Fruit fly (Drosophila melanogaster) whole organism, embryonic: ENCODE data around the gene Tsp33B.

Experiments used
- BEAF-32 ChIP-seq: fragments of 200-800 bp; sonication (Bioruptor generic); optimal IDR thresholded peaks from 3 replicates; lab custom pipeline; 2017; ENCODE audit warnings: missing biosample characterization, missing genetic modification characterization, mild to moderate bottlenecking, moderate library complexity, missing genetic modification reagents
- CG11085 ChIP-seq: fragments of 200-800 bp; sonication (Bioruptor generic); IDR thresholded peaks from 2 replicates; pipeline ENCODE4 v1.3.6; 2022; ENCODE audit warnings: missing biosample characterization, missing genetic modification characterization
- CG11723 ChIP-seq: fragments of 200-800 bp; sonication (Bioruptor generic); optimal IDR thresholded peaks from 2 replicates; lab custom pipeline; 2017; ENCODE audit warnings: missing biosample characterization, mild to moderate bottlenecking, missing genetic modification characterization
- CG13894 ChIP-seq: fragments of 200-800 bp; sonication (Bioruptor generic); optimal IDR thresholded peaks from 3 replicates; lab custom pipeline; 2018; ENCODE audit warnings: missing biosample characterization, mild to moderate bottlenecking, missing genetic modification characterization, moderate library complexity
- CG16813 ChIP-seq: fragments of 200-800 bp; sonication (Bioruptor generic); IDR thresholded peaks from 3 replicates; pipeline ENCODE4 v1.3.6; 2022; ENCODE audit warnings: missing biosample characterization, missing genetic modification characterization; ENCODE audit not compliant: partially characterized antibody
- CG18764 ChIP-seq: fragments of 200-800 bp; sonication (Bioruptor generic); optimal IDR thresholded peaks from 3 replicates; lab custom pipeline; 2016; ENCODE audit warnings: missing biosample characterization, missing genetic modification characterization
- CG2116 ChIP-seq: fragments of 200-800 bp; sonication (Bioruptor generic); optimal IDR thresholded peaks from 3 replicates; lab custom pipeline; 2018; ENCODE audit warnings: missing biosample characterization, mild to moderate bottlenecking, missing genetic modification characterization
- CG2129 ChIP-seq: fragments of 200-800 bp; sonication (Bioruptor generic); IDR thresholded peaks from 2 replicates; pipeline ENCODE4 v1.3.6; 2022; ENCODE audit warnings: missing biosample characterization, missing genetic modification characterization; ENCODE audit not compliant: partially characterized antibody
- CG2875 ChIP-seq: fragments of 200-800 bp; sonication (Bioruptor generic); optimal IDR thresholded peaks from 2 replicates; lab custom pipeline; 2017; ENCODE audit warnings: missing biosample characterization, mild to moderate bottlenecking, missing genetic modification characterization, missing genetic modification reagents
- CG42726 ChIP-seq: fragments of 200-800 bp; sonication (Bioruptor generic); IDR thresholded peaks from 2 replicates; pipeline ENCODE4 v1.3.6; 2022; ENCODE audit warnings: missing biosample characterization, missing genetic modification characterization; ENCODE audit not compliant: partially characterized antibody
- CG6765 ChIP-seq: fragments of 200-800 bp; sonication (Bioruptor generic); optimal IDR thresholded peaks from 3 replicates; lab custom pipeline; 2017; ENCODE audit warnings: missing biosample characterization, mild to moderate bottlenecking, missing genetic modification characterization
- CG6791 ChIP-seq: fragments of 200-800 bp; sonication (Bioruptor generic); IDR thresholded peaks from 3 replicates; pipeline ENCODE4 v1.3.6; 2022; ENCODE audit warnings: missing biosample characterization, missing genetic modification characterization; ENCODE audit not compliant: partially characterized antibody
- CG7987 ChIP-seq: fragments of 200-800 bp; sonication (Bioruptor generic); optimal IDR thresholded peaks from 2 replicates; lab custom pipeline; 2018; ENCODE audit warnings: missing biosample characterization, mild to moderate bottlenecking, missing genetic modification characterization, moderate library complexity
- Dfd ChIP-seq, 2 experiments: fragments of >200 bp; optimal IDR thresholded peaks; 2 replicates each; lab custom pipeline; 2017; ENCODE audit warnings: missing biosample characterization in 2 of 2, missing genetic modification characterization in 2 of 2
- E2f1 ChIP-seq: fragments of 200-800 bp; sonication (Bioruptor generic); IDR thresholded peaks from 2 replicates; pipeline ENCODE4 v1.3.6; 2022; ENCODE audit warnings: missing biosample characterization, missing genetic modification characterization
- Elba2 ChIP-seq: fragments of 200-800 bp; sonication (Bioruptor generic); optimal IDR thresholded peaks from 3 replicates; lab custom pipeline; 2016; ENCODE audit warnings: missing biosample characterization, missing genetic modification characterization
- Ets97D ChIP-seq: fragments of 200-800 bp; sonication (Bioruptor generic); optimal IDR thresholded peaks from 3 replicates; lab custom pipeline; 2016; ENCODE audit warnings: missing biosample characterization, missing genetic modification characterization
- Hr51 ChIP-seq, 2 experiments: fragments of 200-800 bp; sonication (Bioruptor generic); optimal IDR thresholded peaks; 2 replicates in 1 of 2; 3 replicates in 1 of 2; lab custom pipeline; 2016 to 2018; ENCODE audit warnings: missing biosample characterization in 2 of 2, missing genetic modification characterization in 2 of 2, mild to moderate bottlenecking in 1 of 2, moderate library complexity in 1 of 2
- Jarid2 ChIP-seq: fragments of 200-800 bp; sonication (Bioruptor generic); optimal IDR thresholded peaks from 3 replicates; lab custom pipeline; 2017; ENCODE audit warnings: mild to moderate bottlenecking, missing biosample characterization, missing genetic modification reagents, missing genetic modification characterization
- Med ChIP-seq: fragments of 200-800 bp; sonication (Bioruptor generic); peaks from one replicate; lab custom pipeline; 2016; ENCODE audit warnings: missing biosample characterization, missing genetic modification characterization, mild to moderate bottlenecking, inconsistent platforms, moderate library complexity
- Meics ChIP-seq: fragments of 200-800 bp; sonication (Bioruptor generic); optimal IDR thresholded peaks from 2 replicates; lab custom pipeline; 2017; ENCODE audit warnings: missing biosample characterization, mild to moderate bottlenecking, missing genetic modification characterization
- Ssrp ChIP-seq: fragments of 200-800 bp; sonication (Bioruptor generic); optimal IDR thresholded peaks from 2 replicates; lab custom pipeline; 2018; ENCODE audit warnings: missing biosample characterization, mild to moderate bottlenecking, missing genetic modification characterization, moderate library complexity
- Stat92E ChIP-seq, 3 experiments: fragments of >200 bp in 2 of 3; fragments of 200-800 bp in 1 of 3; sonication (Bioruptor generic) in 1 of 3; optimal IDR thresholded peaks; 2 replicates each; lab custom pipeline; 2017 to 2019; ENCODE audit warnings: missing biosample characterization in 3 of 3, missing genetic modification characterization in 3 of 3, mild to moderate bottlenecking in 1 of 3, moderate library complexity in 1 of 3
- Xbp1 ChIP-seq: fragments of 200-800 bp; sonication (Bioruptor generic); optimal IDR thresholded peaks from 3 replicates; lab custom pipeline; 2016; ENCODE audit warnings: missing biosample characterization, mild to moderate bottlenecking, missing genetic modification characterization
- abd-A ChIP-seq: fragments of 200-800 bp; sonication (Bioruptor generic); optimal IDR thresholded peaks from 3 replicates; lab custom pipeline; 2019; ENCODE audit warnings: missing biosample characterization, mild to moderate bottlenecking, missing genetic modification characterization, moderate library complexity
- amos ChIP-seq: fragments of 200-800 bp; sonication (Bioruptor generic); IDR thresholded peaks from 2 replicates; pipeline ENCODE4 v1.3.6; 2022; ENCODE audit warnings: missing biosample characterization, missing genetic modification characterization; ENCODE audit not compliant: partially characterized antibody
- ap ChIP-seq: fragments of 200-800 bp; sonication (Bioruptor generic); IDR thresholded peaks from 2 replicates; pipeline ENCODE4 v1.3.6; 2022; ENCODE audit warnings: missing biosample characterization, missing genetic modification characterization
- ci ChIP-seq: fragments of 200-800 bp; sonication (Bioruptor generic); IDR thresholded peaks from 3 replicates; pipeline ENCODE4 v1.3.6; 2022; ENCODE audit warnings: missing biosample characterization, missing genetic modification characterization
- dimm ChIP-seq: fragments of 200-800 bp; sonication (Bioruptor generic); IDR thresholded peaks from 2 replicates; pipeline ENCODE4 v1.3.6; 2022; ENCODE audit warnings: missing biosample characterization, missing genetic modification characterization
- emc ChIP-seq: fragments of 200-800 bp; sonication (Bioruptor generic); optimal IDR thresholded peaks from 2 replicates; lab custom pipeline; 2016; ENCODE audit warnings: missing biosample characterization, missing genetic modification characterization
- gro ChIP-seq: fragments of 200-800 bp; sonication (Bioruptor generic); optimal IDR thresholded peaks from 2 replicates; lab custom pipeline; 2016; ENCODE audit warnings: missing biosample characterization, missing genetic modification characterization
- gsb-n ChIP-seq: fragments of 200-800 bp; sonication (Bioruptor generic); optimal IDR thresholded peaks from 3 replicates; lab custom pipeline; 2018; ENCODE audit warnings: missing biosample characterization, mild to moderate bottlenecking, missing genetic modification characterization
- insv ChIP-seq, 2 experiments: fragments of 200-800 bp; sonication (Bioruptor generic); optimal IDR thresholded peaks; 3 replicates each; lab custom pipeline; 2016 to 2018; ENCODE audit warnings: missing biosample characterization in 2 of 2, missing genetic modification characterization in 2 of 2
- kah ChIP-seq: fragments of 200-800 bp; sonication (Bioruptor generic); optimal IDR thresholded peaks from 2 replicates; lab custom pipeline; 2018; ENCODE audit warnings: missing biosample characterization, mild to moderate bottlenecking, missing genetic modification characterization
- kni ChIP-seq: fragments of 200-800 bp; sonication (Bioruptor generic); optimal IDR thresholded peaks from 3 replicates; lab custom pipeline; 2017; ENCODE audit warnings: mild to moderate bottlenecking, missing biosample characterization, missing genetic modification reagents, missing genetic modification characterization
- knrl ChIP-seq: fragments of 200-800 bp; sonication (Bioruptor generic); IDR thresholded peaks from 3 replicates; pipeline ENCODE4 v1.3.6; 2022; ENCODE audit warnings: missing biosample characterization, missing genetic modification characterization; ENCODE audit not compliant: partially characterized antibody
- maf-S ChIP-seq: fragments of 200-800 bp; sonication (Bioruptor generic); optimal IDR thresholded peaks from 2 replicates; lab custom pipeline; 2016; ENCODE audit warnings: missing biosample characterization, missing genetic modification characterization
- pros ChIP-seq: fragments of 200-800 bp; sonication (Bioruptor generic); optimal IDR thresholded peaks from 3 replicates; lab custom pipeline; 2019; ENCODE audit warnings: missing biosample characterization, mild to moderate bottlenecking, missing genetic modification characterization, moderate library complexity
- sc ChIP-seq, 3 experiments: fragments of >200 bp in 2 of 3; fragments of 200-800 bp in 1 of 3; sonication (Bioruptor generic) in 1 of 3; optimal IDR thresholded peaks; 2 replicates in 2 of 3; 3 replicates in 1 of 3; lab custom pipeline; 2017; ENCODE audit warnings: mild to moderate bottlenecking in 1 of 3, missing biosample characterization in 1 of 3, missing genetic modification characterization in 1 of 3, missing genetic modification reagents in 1 of 3
- sens ChIP-seq: fragments of 200-800 bp; sonication (Bioruptor generic); peaks from one replicate; lab custom pipeline; 2016; ENCODE audit warnings: missing biosample characterization, missing genetic modification characterization
- seq ChIP-seq: fragments of 200-800 bp; sonication (Bioruptor generic); IDR thresholded peaks from 2 replicates; pipeline ENCODE4 v1.3.6; 2022; ENCODE audit warnings: missing biosample characterization, missing genetic modification characterization
- stwl ChIP-seq: fragments of 200-800 bp; sonication (Bioruptor generic); optimal IDR thresholded peaks from 3 replicates; lab custom pipeline; 2018; ENCODE audit warnings: missing biosample characterization, mild to moderate bottlenecking, missing genetic modification characterization, moderate library complexity
- sug ChIP-seq: fragments of 200-800 bp; optimal IDR thresholded peaks from 2 replicates; lab custom pipeline; 2019; ENCODE audit warnings: missing biosample characterization, mild to moderate bottlenecking, missing genetic modification characterization, moderate library complexity
- tap ChIP-seq: fragments of 200-800 bp; optimal IDR thresholded peaks from 3 replicates; lab custom pipeline; 2019; ENCODE audit warnings: missing biosample characterization, mild to moderate bottlenecking, missing genetic modification characterization, moderate library complexity
- ttk ChIP-seq: fragments of 200-800 bp; sonication (Bioruptor generic); IDR thresholded peaks from 2 replicates; pipeline ENCODE4 v2.1.2; 2022; ENCODE audit warnings: missing biosample characterization, missing genetic modification characterization
- yki ChIP-seq: fragments of >200 bp; optimal IDR thresholded peaks from 3 replicates; lab custom pipeline; 2018

Gene Tsp33B

dm6 chr2L:11804228-11805044 lies 12.3 kb upstream of the Tsp33B start (continued):
- TF ChIP-seq Stat92E (GFP tag; optimal IDR thresholded peaks at IDR 0.05; lab: Kevin White, UChicago) = no peak
- peak; percentile 27 for TF ChIP-seq sens
- peak; percentile 11; the same call in 1 of the 2 replicates for TF ChIP-seq seq (GFP tag; lab: Robert Waterston, UW)
- TF ChIP-seq gro (GFP tag; lab: Kevin White, UChicago) = no peak
- TF ChIP-seq Ssrp (tag; lab: Kevin White, UChicago) = no peak
- peak; percentile 94 for TF ChIP-seq abd-A
- no peak for TF ChIP-seq ttk

DNA sequence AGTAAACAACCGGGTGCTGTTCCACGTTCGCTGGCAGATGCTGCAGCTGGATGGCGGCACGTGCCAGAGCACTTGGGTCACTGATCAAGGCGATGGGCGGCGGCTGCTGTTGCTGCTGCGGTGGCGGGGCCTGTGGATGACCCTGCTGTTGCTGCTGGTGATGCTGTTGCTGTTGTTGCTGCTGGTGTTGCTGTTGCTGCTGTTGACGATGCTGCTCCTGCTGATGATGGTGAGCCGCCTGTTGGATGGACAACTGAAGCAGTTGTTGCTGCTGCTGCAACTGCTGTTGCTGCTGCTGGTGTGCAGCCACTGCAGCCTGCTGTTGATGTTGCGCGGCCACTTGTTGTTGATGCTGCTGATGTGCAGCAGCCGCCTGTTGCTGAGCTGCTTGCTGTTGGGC lies 5.0 kb upstream of the Tsp33B start:
- TF ChIP-seq tap (tag; lab: Kevin White, UChicago) (no peak), dimm (GFP tag; lab: Robert Waterston, UW) (no peak), ci (no peak), Hr51 (GFP tag; optimal IDR thresholded peaks at IDR 0.05; lab: Kevin White, UChicago) (no peak), sug (tag; lab: Kevin White, UChicago) (no peak), Dfd (GFP tag; optimal IDR thresholded peaks at IDR 0.05; lab: Kevin White, UChicago) (peak in 1 of 2 experiments; percentile 84), seq (GFP tag; lab: Robert Waterston, UW) (no peak), CG11723 (GFP tag; lab: Kevin White, UChicago) (no peak), CG6791 (GFP tag; lab: Robert Waterston, UW) (no peak), emc (no peak), yki (lab: Kevin White, UChicago) (no peak), Jarid2 (no peak), Med (GFP tag; lab: Kevin White, UChicago) (peak; percentile 50), CG6765 (GFP tag; lab: Kevin White, UChicago) (no peak), kah (GFP tag; lab: Kevin White, UChicago) (peak; percentile 14), sc (optimal IDR thresholded peaks at IDR 0.05; lab: Kevin White, UChicago) (no peak), sc (GFP tag; optimal IDR thresholded peaks at IDR 0.05; lab: Kevin White, UChicago) (no peak), CG2875 (GFP tag; lab: Kevin White, UChicago) (no peak), Ets97D (GFP tag; lab: Kevin White, UChicago) (no peak), CG42726 (GFP tag; lab: Robert Waterston, UW) (0 out of 2 replicates have a peak, but pooled peaks have one; percentile 16), kni (GFP tag; lab: Kevin White, UChicago) (no peak), maf-S (GFP tag; lab: Kevin White, UChicago) (no peak), gsb-n (no peak), CG7987 (GFP tag; lab: Kevin White, UChicago) (no peak), Meics (GFP tag; lab: Kevin White, UChicago) (no peak), ap (GFP tag; lab: Robert Waterston, UW) (no peak)

dm6 chr2L:11793986-11794385 lies 1.8 kb upstream of the Tsp33B start, which contains the start of gene CG14937:
Gene CG14937, minus strand, starts transcription at chr2L:11794086.
- TF ChIP-seq amos (peak; percentile 40; the same call in 1 of the 2 replicates), CG2129 (peak; percentile 27; the same call in 1 of the 2 replicates), Elba2 (no peak), E2f1 (GFP tag; lab: Robert Waterston, UW) (no peak), CG13894 (tag; lab: Kevin White, UChicago) (no peak), CG18764 (GFP tag; lab: Kevin White, UChicago) (no peak), CG11085 (GFP tag; lab: Robert Waterston, UW) (no peak), knrl (GFP tag; lab: Robert Waterston, UW) (no peak), CG2116 (GFP tag; lab: Kevin White, UChicago) (no peak), CG16813 (GFP tag; lab: Robert Waterston, UW) (peak; percentile 45; the same call in 1 of the 3 replicates), BEAF-32 (GFP tag; lab: Kevin White, UChicago) (peak; percentile 36), insv (GFP tag; optimal IDR thresholded peaks at IDR 0.05; lab: Kevin White, UChicago) (peak in 1 of 2 experiments; percentile 1), stwl (peak; percentile 9), Xbp1 (no peak), pros (GFP tag; lab: Kevin White, UChicago) (peak; percentile 1)
